Fruit fly (Drosophila melanogaster): ENCODE measurements around the gene Gabat.

Gene Gabat

DNA sequence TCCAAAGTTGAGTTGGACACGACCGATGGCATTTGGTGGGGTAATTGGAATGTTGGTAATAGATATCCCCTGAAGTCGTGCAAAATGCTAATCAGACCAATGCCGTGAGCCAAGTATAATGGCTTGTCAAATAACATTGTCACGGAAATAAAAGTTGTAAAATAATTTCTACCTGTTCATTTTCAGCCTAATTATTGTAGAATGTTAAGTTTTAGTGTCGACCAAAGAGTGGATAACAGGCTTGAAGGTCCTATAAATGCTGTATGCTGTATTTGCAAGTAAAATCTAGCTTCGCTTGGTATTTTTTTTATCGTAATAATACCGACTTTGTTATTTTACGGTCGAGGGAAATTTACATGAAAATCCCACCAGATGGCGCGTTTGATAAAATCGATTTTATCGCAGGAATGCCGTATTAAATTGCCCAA, 4.0 kb upstream of the Gabat start (continued):
- TF ChIP-seq Tbp (GFP tag; optimal IDR thresholded peaks at IDR 0.05), result no peak
- no peak for TF ChIP-seq CG3726 (GFP tag; IDR thresholded peaks at IDR 0.05)
- TF ChIP-seq CG3995 (GFP tag; optimal IDR thresholded peaks at IDR 0.05), result no peak
- TF ChIP-seq CG15269 (tag; optimal IDR thresholded peaks at IDR 0.05), result peak; percentile 23
- TF ChIP-seq CG32767 (GFP tag; IDR thresholded peaks at IDR 0.05), result no peak
- TF ChIP-seq Opbp (GFP tag; IDR thresholded peaks at IDR 0.05; ENCODE audit: partially characterized antibody), result peak; percentile 49; the same call in 2 of the 3 replicates
- no peak for TF ChIP-seq Stat92E (GFP tag; optimal IDR thresholded peaks at IDR 0.05)
- no peak for TF ChIP-seq Drgx (GFP tag; IDR thresholded peaks at IDR 0.05)
- TF ChIP-seq CG17802 (tag; optimal IDR thresholded peaks at IDR 0.05), result no peak
- no peak for TF ChIP-seq CG13296 (GFP tag; optimal IDR thresholded peaks at IDR 0.05)
- peak; percentile 7 for TF ChIP-seq nau (GFP tag; optimal IDR thresholded peaks at IDR 0.05)
- no peak for TF ChIP-seq ab (GFP tag; optimal IDR thresholded peaks at IDR 0.05)
- peak; percentile 19 for TF ChIP-seq D19A (tag; optimal IDR thresholded peaks at IDR 0.05)
- no peak for TF ChIP-seq CG15073 (GFP tag; optimal IDR thresholded peaks at IDR 0.05)
- no peak for TF ChIP-seq CG33213 (GFP tag; optimal IDR thresholded peaks at IDR 0.05)
- no peak for TF ChIP-seq CG6175 (GFP tag; IDR thresholded peaks at IDR 0.05)
- TF ChIP-seq CG4854 (GFP tag; optimal IDR thresholded peaks at IDR 0.05), result no peak
- TF ChIP-seq E2f1 (GFP tag; IDR thresholded peaks at IDR 0.05), result no peak
- no peak for TF ChIP-seq crc (GFP tag; optimal IDR thresholded peaks at IDR 0.05)
- peak; percentile 2 for TF ChIP-seq BtbVII (GFP tag; optimal IDR thresholded peaks at IDR 0.05)
- TF ChIP-seq CG13775 (GFP tag; optimal IDR thresholded peaks at IDR 0.05), result no peak
- TF ChIP-seq nerfin-2 (GFP tag; IDR thresholded peaks at IDR 0.05; ENCODE audit: partially characterized antibody), result peak; percentile 33; the same call in 1 of the 2 replicates
- no peak for TF ChIP-seq CG13624 (GFP tag; optimal IDR thresholded peaks at IDR 0.05)
- no peak for TF ChIP-seq Chrac-16 (GFP tag; optimal IDR thresholded peaks at IDR 0.05)
- TF ChIP-seq sna (GFP tag; IDR thresholded peaks at IDR 0.05; ENCODE audit: partially characterized antibody), result no peak
- no peak for TF ChIP-seq HmgD (GFP tag; optimal IDR thresholded peaks at IDR 0.05)
- TF ChIP-seq CG1792 (GFP tag; optimal IDR thresholded peaks at IDR 0.05), result no peak
- TF ChIP-seq CG9932 (GFP tag; IDR thresholded peaks at IDR 0.05), result no peak
- no peak for TF ChIP-seq CG8089 (GFP tag; optimal IDR thresholded peaks at IDR 0.05)
- TF ChIP-seq ssp (GFP tag; IDR thresholded peaks at IDR 0.05), result no peak
- TF ChIP-seq twi (tag; optimal IDR thresholded peaks at IDR 0.05), result peak; percentile 16
- no peak for TF ChIP-seq HHEX (GFP tag; optimal IDR thresholded peaks at IDR 0.05)
- no peak for TF ChIP-seq CG3838 (GFP tag; optimal IDR thresholded peaks at IDR 0.05)
- no peak for TF ChIP-seq CG12155 (GFP tag; optimal IDR thresholded peaks at IDR 0.05)
- no peak for TF ChIP-seq CG17385 (GFP tag; optimal IDR thresholded peaks at IDR 0.05)
- no peak for TF ChIP-seq zf30C (GFP tag; optimal IDR thresholded peaks at IDR 0.05)
- TF ChIP-seq maf-S (GFP tag; optimal IDR thresholded peaks at IDR 0.05), result no peak
- TF ChIP-seq sc (optimal IDR thresholded peaks at IDR 0.05), result no peak
- TF ChIP-seq sc (GFP tag; optimal IDR thresholded peaks at IDR 0.05), result no peak
- no peak for TF ChIP-seq cg (GFP tag; optimal IDR thresholded peaks at IDR 0.05)
- no peak for TF ChIP-seq Elba2 (GFP tag; optimal IDR thresholded peaks at IDR 0.05)
- no peak for TF ChIP-seq vnd (GFP tag; IDR thresholded peaks at IDR 0.05; ENCODE audit: partially characterized antibody)
- no peak for TF ChIP-seq CG10321 (GFP tag; IDR thresholded peaks at IDR 0.05)
- no peak for TF ChIP-seq grau (tag; optimal IDR thresholded peaks at IDR 0.05)
- no peak for TF ChIP-seq TFAM (GFP tag; optimal IDR thresholded peaks at IDR 0.05)
- TF ChIP-seq Awh (GFP tag; IDR thresholded peaks at IDR 0.05), result no peak
- TF ChIP-seq jigr1 (GFP tag; IDR thresholded peaks at IDR 0.05), result no peak
- TF ChIP-seq CG4360 (GFP tag; IDR thresholded peaks at IDR 0.05), result no peak
- peak; percentile 61 for TF ChIP-seq pita (GFP tag; optimal IDR thresholded peaks at IDR 0.05)
- no peak for TF ChIP-seq Oaz (GFP tag; IDR thresholded peaks at IDR 0.05)
- TF ChIP-seq gem (tag; optimal IDR thresholded peaks at IDR 0.05), result peak; percentile 7
- TF ChIP-seq sr (GFP tag; IDR thresholded peaks at IDR 0.05), result no peak
